Worm (Caenorhabditis elegans) whole organism, L4 larva: ENCODE results near the gene srm-3.

Experiments
- D1046.2 ChIP-seq: fragments of 200-800 bp; sonication (Bioruptor generic); IDR thresholded peaks from 2 replicates; pipeline ENCODE4 v1.3.6; 2022; ENCODE audit warnings: missing genetic modification characterization, missing compliant biosample characterization
- F37D6.2 ChIP-seq: sonication (generic microtip); optimal IDR thresholded peaks from 2 replicates; lab custom pipeline; 2016; ENCODE audit warnings: mild to moderate bottlenecking, missing genetic modification characterization, missing compliant biosample characterization
- F49E8.2 ChIP-seq: sonication (generic microtip); optimal IDR thresholded peaks from 2 replicates; lab custom pipeline; 2016; ENCODE audit warnings: missing compliant biosample characterization, mild to moderate bottlenecking, missing genetic modification characterization, borderline replicate concordance
- T26A8.4 ChIP-seq: fragments of 200-800 bp; sonication (Bioruptor generic); IDR thresholded peaks from 2 replicates; pipeline ENCODE4 v1.3.6; 2022; ENCODE audit warnings: missing genetic modification characterization, missing compliant biosample characterization
- Y48G9A.11 ChIP-seq: fragments of 200-800 bp; sonication (Bioruptor generic); IDR thresholded peaks from 2 replicates; pipeline ENCODE4 v1.3.6; 2022; ENCODE audit warnings: missing genetic modification reagents, missing genetic modification characterization, missing compliant biosample characterization
- Y5F2A.4 ChIP-seq: fragments of 200-800 bp; sonication (Bioruptor generic); optimal IDR thresholded peaks from 2 replicates; lab custom pipeline; 2018; ENCODE audit warnings: mild to moderate bottlenecking, missing genetic modification characterization, missing compliant biosample characterization
- Y75B8A.6 ChIP-seq: fragments of 200-800 bp; sonication (Bioruptor generic); IDR thresholded peaks from 2 replicates; pipeline ENCODE4 v1.3.6; 2022; ENCODE audit warnings: missing genetic modification reagents, missing genetic modification characterization, missing compliant biosample characterization
- ZK546.5 ChIP-seq, 2 experiments: sonication (generic microtip); optimal IDR thresholded peaks; 2 replicates each; lab custom pipeline; 2017; ENCODE audit warnings: missing biosample characterization in 2 of 2, missing genetic modification characterization in 2 of 2
- ama-1 ChIP-seq: fragments of 150-350 bp; optimal IDR thresholded peaks from 2 replicates; lab custom pipeline; 2014; ENCODE audit warnings: inconsistent platforms, mixed read lengths
- arid-1 ChIP-seq: fragments of 200-800 bp; sonication (Bioruptor generic); conservative IDR thresholded peaks from 2 replicates; pipeline ENCODE4 v1.3.6; 2022; ENCODE audit warnings: missing genetic modification reagents, missing genetic modification characterization, missing compliant biosample characterization
- ceh-32 ChIP-seq: sonication (generic microtip); optimal IDR thresholded peaks from 2 replicates; lab custom pipeline; 2016; ENCODE audit warnings: mild to moderate bottlenecking, missing genetic modification characterization, missing compliant biosample characterization; ENCODE audit not compliant: poor library complexity
- ceh-62 ChIP-seq: sonication (generic microtip); optimal IDR thresholded peaks from 2 replicates; lab custom pipeline; 2017; ENCODE audit warnings: missing biosample characterization, missing genetic modification characterization
- ceh-82 ChIP-seq: sonication (generic microtip); optimal IDR thresholded peaks from 2 replicates; lab custom pipeline; 2017; ENCODE audit warnings: missing biosample characterization, missing genetic modification characterization
- ces-1 ChIP-seq: fragments of 150-350 bp; sonication (generic microtip); optimal IDR thresholded peaks from 4 replicates; lab custom pipeline; 2014; ENCODE audit warnings: missing biosample characterization, missing genetic modification reagents, missing genetic modification characterization
- cey-2 ChIP-seq: sonication (generic microtip); optimal IDR thresholded peaks from 3 replicates; lab custom pipeline; 2017; ENCODE audit warnings: missing genetic modification characterization, mild to moderate bottlenecking, missing compliant biosample characterization, antibody characterized with exemption, borderline replicate concordance; ENCODE audit not compliant: insufficient read depth
- daf-16 ChIP-seq, 3 experiments: sonication (generic microtip); optimal IDR thresholded peaks; 2 replicates each; lab custom pipeline; 2016 to 2017; ENCODE audit warnings: missing genetic modification characterization in 3 of 3, missing genetic modification reagents in 3 of 3, mild to moderate bottlenecking in 2 of 3, missing compliant biosample characterization in 2 of 3, missing biosample characterization in 1 of 3, moderate library complexity in 1 of 3
- daf-19 ChIP-seq: fragments of 200-800 bp; sonication (Bioruptor generic); conservative IDR thresholded peaks from 2 replicates; pipeline ENCODE4 v1.3.6; 2022; ENCODE audit warnings: missing genetic modification characterization, missing compliant biosample characterization
- dmd-6 ChIP-seq: fragments of 200-800 bp; sonication (Bioruptor generic); IDR thresholded peaks from 2 replicates; pipeline ENCODE4 v1.3.6; 2022; ENCODE audit warnings: missing genetic modification reagents, missing genetic modification characterization, missing compliant biosample characterization
- dmd-8 ChIP-seq: fragments of 200-800 bp; sonication (Bioruptor generic); IDR thresholded peaks from 2 replicates; pipeline ENCODE4 v1.3.6; 2022; ENCODE audit warnings: missing genetic modification characterization, missing compliant biosample characterization
- egl-27 ChIP-seq: sonication (generic microtip); optimal IDR thresholded peaks from 3 replicates; lab custom pipeline; 2017; ENCODE audit warnings: missing biosample characterization, missing genetic modification reagents, missing genetic modification characterization
- fos-1 ChIP-seq: fragments of 150-350 bp; optimal IDR thresholded peaks from 2 replicates; lab custom pipeline; 2014; ENCODE audit warnings: missing biosample characterization, missing genetic modification characterization
- hlh-11 ChIP-seq: fragments of 200-800 bp; sonication (Bioruptor generic); optimal IDR thresholded peaks from 2 replicates; lab custom pipeline; 2018; ENCODE audit warnings: mild to moderate bottlenecking, missing genetic modification characterization, missing compliant biosample characterization
- hmg-1.1 ChIP-seq: fragments of 200-800 bp; sonication (Bioruptor generic); IDR thresholded peaks from 2 replicates; pipeline ENCODE4 v1.3.6; 2022; ENCODE audit warnings: missing genetic modification reagents, missing genetic modification characterization, missing compliant biosample characterization
- lim-7 ChIP-seq: fragments of 200-800 bp; sonication (Bioruptor generic); IDR thresholded peaks from 2 replicates; pipeline ENCODE4 v1.3.6; 2022; ENCODE audit warnings: missing genetic modification characterization, missing compliant biosample characterization
- lin-13 ChIP-seq: fragments of 150-350 bp; optimal IDR thresholded peaks from 2 replicates; lab custom pipeline; 2014; ENCODE audit warnings: missing biosample characterization, missing genetic modification reagents, missing genetic modification characterization
- lin-39 ChIP-seq: fragments of 150-350 bp; optimal IDR thresholded peaks from 2 replicates; lab custom pipeline; 2014; ENCODE audit warnings: missing biosample characterization, missing genetic modification reagents, missing genetic modification characterization
- madf-5 ChIP-seq, 2 experiments: fragments of 200-800 bp; sonication (Bioruptor generic); IDR thresholded peaks; 2 replicates each; pipeline ENCODE4 v1.3.6; 2022; ENCODE audit warnings: missing compliant biosample characterization in 2 of 2, missing genetic modification characterization in 2 of 2
- madf-9 ChIP-seq: fragments of 200-800 bp; sonication (Bioruptor generic); conservative IDR thresholded peaks from 2 replicates; pipeline ENCODE4 v1.3.6; 2022; ENCODE audit warnings: missing genetic modification reagents, missing genetic modification characterization, missing compliant biosample characterization
- mxl-2 ChIP-seq: fragments of 200-800 bp; sonication (Bioruptor generic); conservative IDR thresholded peaks from 2 replicates; pipeline ENCODE4 v1.3.6; 2022; ENCODE audit warnings: missing genetic modification reagents, missing genetic modification characterization, missing compliant biosample characterization
- nhr-10 ChIP-seq: fragments of 150-350 bp; optimal IDR thresholded peaks from 2 replicates; lab custom pipeline; 2014; ENCODE audit warnings: missing biosample characterization, missing genetic modification characterization
- nhr-102 ChIP-seq: sonication (generic microtip); optimal IDR thresholded peaks from 2 replicates; lab custom pipeline; 2016; ENCODE audit warnings: mild to moderate bottlenecking, missing genetic modification characterization, moderate library complexity, missing compliant biosample characterization
- nhr-11 ChIP-seq: fragments of 150-350 bp; optimal IDR thresholded peaks from 2 replicates; lab custom pipeline; 2014; ENCODE audit warnings: missing biosample characterization, missing genetic modification characterization
- nhr-237 ChIP-seq: sonication (generic microtip); optimal IDR thresholded peaks from 2 replicates; lab custom pipeline; 2017; ENCODE audit warnings: missing biosample characterization, missing genetic modification characterization
- nhr-41 ChIP-seq: fragments of 200-800 bp; sonication (Bioruptor generic); IDR thresholded peaks from 2 replicates; pipeline ENCODE4 v1.3.6; 2022; ENCODE audit warnings: missing genetic modification reagents, missing genetic modification characterization, missing compliant biosample characterization
- nhr-6 ChIP-seq: fragments of 150-350 bp; optimal IDR thresholded peaks from 2 replicates; lab custom pipeline; 2014; ENCODE audit warnings: missing biosample characterization, missing genetic modification characterization
- nhr-77 ChIP-seq: fragments of 150-350 bp; optimal IDR thresholded peaks from 2 replicates; lab custom pipeline; 2014; ENCODE audit warnings: missing biosample characterization, missing genetic modification characterization
- pha-4 ChIP-seq, 2 experiments: fragments of 150-350 bp in 1 of 2; fragments of 200-800 bp in 1 of 2; sonication (Bioruptor generic) in 1 of 2; IDR thresholded peaks in 1 of 2; optimal IDR thresholded peaks in 1 of 2; 2 replicates each; pipeline versions ENCODE4 v1.3.6 to Lab custom; 2014 to 2022; ENCODE audit warnings: missing genetic modification characterization in 2 of 2, missing genetic modification reagents in 2 of 2, missing biosample characterization in 1 of 2, missing compliant biosample characterization in 1 of 2
- pqm-1 ChIP-seq: sonication (generic microtip); optimal IDR thresholded peaks from 2 replicates; lab custom pipeline; 2017; ENCODE audit warnings: missing biosample characterization, missing genetic modification characterization
- saeg-2 ChIP-seq: fragments of 200-800 bp; sonication (Bioruptor generic); IDR thresholded peaks from 2 replicates; pipeline ENCODE4 v1.3.6; 2022; ENCODE audit warnings: missing genetic modification reagents, missing genetic modification characterization, missing compliant biosample characterization
- set-16 ChIP-seq: fragments of 200-800 bp; sonication (Bioruptor generic); IDR thresholded peaks from 2 replicates; pipeline ENCODE4 v1.3.6; 2022; ENCODE audit warnings: missing genetic modification reagents, missing genetic modification characterization, missing compliant biosample characterization
- skn-1 ChIP-seq: fragments of 150-350 bp; optimal IDR thresholded peaks from 2 replicates; lab custom pipeline; 2014; ENCODE audit warnings: missing biosample characterization, missing genetic modification characterization
- snpc-1.2 ChIP-seq: fragments of 200-800 bp; sonication (Bioruptor generic); IDR thresholded peaks from 2 replicates; pipeline ENCODE4 v1.3.6; 2022; ENCODE audit warnings: missing genetic modification reagents, missing genetic modification characterization, missing compliant biosample characterization
- snpc-4 ChIP-seq: fragments of 150-350 bp; optimal IDR thresholded peaks from 2 replicates; lab custom pipeline; 2014; ENCODE audit warnings: missing biosample characterization, missing genetic modification characterization
- unc-39 ChIP-seq: sonication (generic microtip); optimal IDR thresholded peaks from 2 replicates; lab custom pipeline; 2017; ENCODE audit warnings: missing biosample characterization, missing genetic modification characterization
- zag-1 ChIP-seq: fragments of 150-350 bp; optimal IDR thresholded peaks from 2 replicates; lab custom pipeline; 2014; ENCODE audit warnings: missing biosample characterization, missing genetic modification characterization
- zfp-2 ChIP-seq: sonication (generic microtip); optimal IDR thresholded peaks from 2 replicates; lab custom pipeline; 2016; ENCODE audit warnings: mild to moderate bottlenecking, missing genetic modification characterization, missing compliant biosample characterization
- zfp-3 ChIP-seq: fragments of 200-800 bp; sonication (Bioruptor generic); conservative IDR thresholded peaks from 2 replicates; pipeline ENCODE4 v1.3.6; 2022; ENCODE audit warnings: missing genetic modification reagents, missing genetic modification characterization, missing compliant biosample characterization
- zip-11 ChIP-seq: fragments of 200-800 bp; sonication (Bioruptor generic); IDR thresholded peaks from 2 replicates; pipeline ENCODE4 v1.3.6; 2022; ENCODE audit warnings: missing genetic modification characterization, missing compliant biosample characterization
- ztf-11 ChIP-seq: fragments of 150-350 bp; optimal IDR thresholded peaks from 2 replicates; lab custom pipeline; 2014; ENCODE audit warnings: missing biosample characterization, missing genetic modification characterization
- ztf-7 ChIP-seq: fragments of 150-350 bp; optimal IDR thresholded peaks from 2 replicates; lab custom pipeline; 2014; ENCODE audit warnings: missing biosample characterization, missing genetic modification characterization

srm-3 gene

DNA sequence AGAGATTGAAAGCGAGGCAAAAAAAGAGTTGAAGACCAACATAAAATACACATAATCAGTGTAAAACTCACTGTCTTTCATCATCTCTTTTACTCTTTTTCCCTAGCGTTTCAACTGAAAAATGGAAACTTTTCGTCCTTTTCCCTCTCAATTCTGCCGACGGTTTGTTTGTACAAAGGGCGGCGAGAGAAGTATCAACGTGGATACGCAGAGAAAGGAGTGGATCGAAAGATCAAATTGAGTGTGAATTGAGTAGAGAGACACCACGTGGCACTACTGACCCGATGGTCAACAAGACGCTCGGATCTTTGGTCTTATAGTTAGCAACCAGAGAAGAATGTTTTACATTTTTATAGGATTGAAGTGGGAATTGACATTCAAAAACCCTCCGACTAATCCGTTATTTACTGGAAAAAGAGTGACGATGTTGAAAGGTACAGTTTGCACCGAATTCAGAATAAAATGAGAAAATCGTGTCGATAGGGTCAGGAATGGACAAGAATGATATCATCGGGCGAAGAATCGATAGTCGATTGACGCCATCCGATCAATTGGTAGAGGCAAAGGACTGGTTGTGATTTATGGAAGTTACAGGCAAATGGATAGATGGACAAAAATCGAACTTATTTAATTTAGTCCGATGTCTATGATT lies 22.3 kb downstream of the srm-3 start (continued):
- no peak for TF ChIP-seq set-16 (GFP tag; lab: Robert Waterston, UW)
- TF ChIP-seq daf-16 (GFP tag; optimal IDR thresholded peaks at IDR 0.05; lab: Kevin White, UChicago): peak in 1 of 2 experiments; percentile 39
- peak; percentile 84 for TF ChIP-seq daf-16 (tag; optimal IDR thresholded peaks at IDR 0.05; lab: Kevin White, UChicago)
- TF ChIP-seq daf-19 (GFP tag; lab: Robert Waterston, UW): no peak
- TF ChIP-seq snpc-1.2 (GFP tag; lab: Robert Waterston, UW): no peak
- TF ChIP-seq hmg-1.1 (GFP tag; lab: Robert Waterston, UW): 0 out of 2 replicates have a peak, but pooled peaks have one; percentile 29
- TF ChIP-seq pqm-1 (tag; lab: Kevin White, UChicago): peak; percentile 79
- no peak for TF ChIP-seq snpc-4 (tag; lab: Kevin White, UChicago)
- TF ChIP-seq Y48G9A.11 (GFP tag; lab: Robert Waterston, UW): no peak
- TF ChIP-seq ztf-11 (tag; lab: Kevin White, UChicago): no peak
- no peak for TF ChIP-seq T26A8.4 (GFP tag; lab: Robert Waterston, UW)
- TF ChIP-seq ceh-62 (tag; lab: Kevin White, UChicago): no peak
- TF ChIP-seq nhr-102 (tag; lab: Kevin White, UChicago): no peak
- TF ChIP-seq lim-7: no peak
- no peak for TF ChIP-seq ama-1 (lab: Kevin White, UChicago)
- TF ChIP-seq nhr-11 (tag; lab: Kevin White, UChicago): peak; percentile 24
- TF ChIP-seq arid-1: no peak
- no peak for TF ChIP-seq madf-5 (GFP tag; IDR thresholded peaks at IDR 0.05; lab: Robert Waterston, UW)
- no peak for TF ChIP-seq zip-11
- TF ChIP-seq pha-4 (GFP tag; IDR thresholded peaks at IDR 0.05; lab: Robert Waterston, UW): peak; percentile 57; the same call in 1 of the 2 replicates
- peak; percentile 91 for TF ChIP-seq pha-4 (tag; optimal IDR thresholded peaks at IDR 0.05; lab: Kevin White, UChicago)
- TF ChIP-seq F49E8.2 (tag; lab: Kevin White, UChicago): no peak
- no peak for TF ChIP-seq zfp-3 (GFP tag; lab: Robert Waterston, UW)
- TF ChIP-seq Y5F2A.4 (GFP tag; lab: Kevin White, UChicago): no peak
- peak; percentile 86 for TF ChIP-seq nhr-77 (tag; lab: Kevin White, UChicago)
- TF ChIP-seq nhr-6 (tag; lab: Kevin White, UChicago): no peak
- TF ChIP-seq madf-9 (GFP tag; lab: Robert Waterston, UW): no peak
- TF ChIP-seq ceh-82 (tag; lab: Kevin White, UChicago): no peak
- no peak for TF ChIP-seq fos-1 (tag; lab: Kevin White, UChicago)
- TF ChIP-seq F37D6.2 (tag; lab: Kevin White, UChicago): no peak
- no peak for TF ChIP-seq zag-1 (tag; lab: Kevin White, UChicago)
- no peak for TF ChIP-seq ZK546.5 (tag; optimal IDR thresholded peaks at IDR 0.05; lab: Kevin White, UChicago)
- no peak for TF ChIP-seq ceh-32 (tag; lab: Kevin White, UChicago)
- no peak for TF ChIP-seq skn-1 (tag; lab: Kevin White, UChicago)
- TF ChIP-seq lin-39 (tag; lab: Kevin White, UChicago): no peak
- no peak for TF ChIP-seq saeg-2 (GFP tag; lab: Robert Waterston, UW)
- no peak for TF ChIP-seq dmd-8 (GFP tag; lab: Robert Waterston, UW)
- TF ChIP-seq nhr-10 (tag; lab: Kevin White, UChicago): peak; percentile 30
- TF ChIP-seq zfp-2 (tag; lab: Kevin White, UChicago): no peak
- TF ChIP-seq cey-2 (tag; lab: Kevin White, UChicago): no peak
- TF ChIP-seq hlh-11 (tag; lab: Kevin White, UChicago): peak; percentile 84
- no peak for TF ChIP-seq nhr-237 (tag; lab: Kevin White, UChicago)
- TF ChIP-seq D1046.2 (GFP tag; lab: Robert Waterston, UW): no peak
- no peak for TF ChIP-seq Y75B8A.6 (GFP tag; lab: Robert Waterston, UW)
- TF ChIP-seq mxl-2 (GFP tag; lab: Robert Waterston, UW): no peak
- no peak for TF ChIP-seq ces-1 (GFP tag; lab: Kevin White, UChicago)
- TF ChIP-seq lin-13 (GFP tag; lab: Kevin White, UChicago): no peak
- no peak for TF ChIP-seq nhr-41 (GFP tag; lab: Robert Waterston, UW)
- TF ChIP-seq egl-27 (tag; lab: Kevin White, UChicago): no peak
- TF ChIP-seq ztf-7: no peak
- peak; percentile 86 for TF ChIP-seq dmd-6
- TF ChIP-seq unc-39: no peak
